Worm (Caenorhabditis elegans): ENCODE measurements around the gene nhr-56.

DNA sequence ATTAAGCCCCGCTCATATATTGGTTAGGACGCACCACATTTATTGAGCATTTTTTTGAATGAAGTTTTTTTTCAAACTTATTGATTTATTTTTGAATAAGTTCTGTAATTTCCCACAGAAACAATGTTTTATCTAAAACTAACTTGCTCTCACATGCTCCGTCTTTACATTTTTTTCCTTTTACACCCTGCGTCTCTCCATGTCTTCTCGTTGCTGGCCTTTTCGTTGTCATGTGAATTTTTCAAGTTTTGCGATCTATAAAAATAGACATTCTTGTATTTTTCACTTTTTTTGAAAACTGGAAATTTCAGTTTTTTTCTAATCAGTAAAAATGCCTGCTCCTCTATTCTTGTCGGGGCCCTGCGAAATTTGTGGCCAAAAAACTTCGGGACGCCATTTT lies 12.1 kb downstream of the nhr-56 start, which contains the start of gene nhr-134:
- TF ChIP-seq ceh-13 (GFP tag; optimal IDR thresholded peaks at IDR 0.05) (no peak), flt-1 (GFP tag; IDR thresholded peaks at IDR 0.05) (no peak), ama-1 (optimal IDR thresholded peaks at IDR 0.05) (no peak)
